Fruit fly (Drosophila melanogaster) whole organism, embryonic: ENCODE measurements around the gene CG18473.

Experiments
- Atf-2 ChIP-seq: fragments of 200-800 bp; sonication (Bioruptor generic); optimal IDR thresholded peaks from 2 replicates; lab custom pipeline; 2016; ENCODE audit warnings: missing biosample characterization, missing genetic modification characterization
- B-H1 ChIP-seq: fragments of 200-800 bp; sonication (Bioruptor generic); IDR thresholded peaks from 3 replicates; pipeline ENCODE4 v1.3.6; 2022; ENCODE audit warnings: missing biosample characterization, missing genetic modification characterization
- CG10274 ChIP-seq: fragments of 200-800 bp; sonication (Bioruptor generic); optimal IDR thresholded peaks from 3 replicates; lab custom pipeline; 2017; ENCODE audit warnings: missing biosample characterization, mild to moderate bottlenecking, missing genetic modification characterization
- CG11723 ChIP-seq: fragments of 200-800 bp; sonication (Bioruptor generic); optimal IDR thresholded peaks from 2 replicates; lab custom pipeline; 2017; ENCODE audit warnings: missing biosample characterization, mild to moderate bottlenecking, missing genetic modification characterization
- CG12104 ChIP-seq: fragments of 200-800 bp; sonication (Bioruptor generic); optimal IDR thresholded peaks from 3 replicates; lab custom pipeline; 2016; ENCODE audit warnings: missing biosample characterization, missing genetic modification characterization
- CG12236 ChIP-seq: fragments of 200-800 bp; sonication (Bioruptor generic); optimal IDR thresholded peaks from 2 replicates; lab custom pipeline; 2016; ENCODE audit warnings: missing biosample characterization, missing genetic modification characterization
- CG13296 ChIP-seq: fragments of 200-800 bp; sonication (Bioruptor generic); optimal IDR thresholded peaks from 3 replicates; lab custom pipeline; 2018; ENCODE audit warnings: missing biosample characterization, mild to moderate bottlenecking, missing genetic modification characterization
- CG13424 ChIP-seq: fragments of 200-800 bp; sonication (Bioruptor generic); optimal IDR thresholded peaks from 2 replicates; lab custom pipeline; 2019; ENCODE audit warnings: missing biosample characterization, mild to moderate bottlenecking, missing genetic modification characterization, moderate library complexity
- CG14050 ChIP-seq: fragments of 200-800 bp; sonication (Bioruptor generic); IDR thresholded peaks from 3 replicates; pipeline ENCODE4 v1.3.6; 2022; ENCODE audit warnings: missing biosample characterization, missing genetic modification characterization
- CG14710 ChIP-seq: fragments of 200-800 bp; sonication (Bioruptor generic); optimal IDR thresholded peaks from 3 replicates; lab custom pipeline; 2019; ENCODE audit warnings: missing biosample characterization, mild to moderate bottlenecking, missing genetic modification characterization, moderate library complexity
- CG1529 ChIP-seq: fragments of 200-800 bp; sonication (Bioruptor generic); optimal IDR thresholded peaks from 3 replicates; lab custom pipeline; 2018; ENCODE audit warnings: missing biosample characterization, missing genetic modification characterization
- CG17829 ChIP-seq: fragments of 200-800 bp; optimal IDR thresholded peaks from 2 replicates; lab custom pipeline; 2019; ENCODE audit warnings: missing biosample characterization, mild to moderate bottlenecking, missing genetic modification characterization, moderate library complexity
- CG1832 ChIP-seq: fragments of 200-800 bp; sonication (Bioruptor generic); optimal IDR thresholded peaks from 2 replicates; lab custom pipeline; 2017; ENCODE audit warnings: missing biosample characterization, mild to moderate bottlenecking, missing genetic modification characterization, inconsistent platforms
- CG18764 ChIP-seq: fragments of 200-800 bp; sonication (Bioruptor generic); optimal IDR thresholded peaks from 3 replicates; lab custom pipeline; 2016; ENCODE audit warnings: missing biosample characterization, missing genetic modification characterization
- CG32767 ChIP-seq: fragments of 200-800 bp; sonication (Bioruptor generic); IDR thresholded peaks from 2 replicates; pipeline ENCODE4 v1.3.6; 2022; ENCODE audit warnings: missing biosample characterization, missing genetic modification characterization
- CG4854 ChIP-seq: fragments of 200-800 bp; sonication (Bioruptor generic); optimal IDR thresholded peaks from 2 replicates; lab custom pipeline; 2016; ENCODE audit warnings: missing biosample characterization, missing genetic modification characterization, inconsistent platforms
- CG7556 ChIP-seq: fragments of 200-800 bp; sonication (Bioruptor generic); optimal IDR thresholded peaks from 2 replicates; lab custom pipeline; 2017; ENCODE audit warnings: missing biosample characterization, mild to moderate bottlenecking, missing genetic modification characterization
- CG7987 ChIP-seq: fragments of 200-800 bp; sonication (Bioruptor generic); optimal IDR thresholded peaks from 2 replicates; lab custom pipeline; 2018; ENCODE audit warnings: missing biosample characterization, mild to moderate bottlenecking, missing genetic modification characterization, moderate library complexity
- CoRest ChIP-seq: fragments of 200-800 bp; sonication (Bioruptor generic); optimal IDR thresholded peaks from 3 replicates; lab custom pipeline; 2018; ENCODE audit warnings: missing biosample characterization, mild to moderate bottlenecking, missing genetic modification characterization, moderate library complexity
- E2f2 ChIP-seq: fragments of 200-800 bp; sonication (Bioruptor generic); IDR thresholded peaks from 2 replicates; pipeline ENCODE4 v1.3.6; 2022; ENCODE audit warnings: missing biosample characterization, missing genetic modification characterization
- HmgZ ChIP-seq: fragments of 200-800 bp; sonication (Bioruptor generic); optimal IDR thresholded peaks from 2 replicates; lab custom pipeline; 2018; ENCODE audit warnings: missing biosample characterization, mild to moderate bottlenecking, missing genetic modification characterization
- Hr78 ChIP-seq, 2 experiments: fragments of 200-800 bp in 1 of 2; fragments of >200 bp in 1 of 2; sonication (Bioruptor generic) in 1 of 2; optimal IDR thresholded peaks; 2 replicates each; lab custom pipeline; 2017 to 2019; ENCODE audit warnings: missing biosample characterization in 2 of 2, missing genetic modification characterization in 2 of 2, mild to moderate bottlenecking in 1 of 2, moderate library complexity in 1 of 2
- Med ChIP-seq: fragments of 200-800 bp; sonication (Bioruptor generic); peaks from one replicate; lab custom pipeline; 2016; ENCODE audit warnings: missing biosample characterization, missing genetic modification characterization, mild to moderate bottlenecking, inconsistent platforms, moderate library complexity
- NC2α ChIP-seq: fragments of 200-800 bp; sonication (Bioruptor generic); optimal IDR thresholded peaks from 2 replicates; lab custom pipeline; 2016; ENCODE audit warnings: missing biosample characterization, missing genetic modification characterization
- Neu2 ChIP-seq: fragments of 200-800 bp; sonication (Bioruptor generic); optimal IDR thresholded peaks from 3 replicates; lab custom pipeline; 2016; ENCODE audit warnings: missing biosample characterization, missing genetic modification characterization, borderline replicate concordance
- Oaz ChIP-seq: fragments of 200-800 bp; sonication (Bioruptor generic); IDR thresholded peaks from 2 replicates; pipeline ENCODE4 v1.3.6; 2022; ENCODE audit warnings: missing biosample characterization, missing genetic modification characterization
- Ptx1 ChIP-seq: fragments of 200-800 bp; sonication (Bioruptor generic); IDR thresholded peaks from 2 replicates; pipeline ENCODE4 v1.3.6; 2022; ENCODE audit warnings: missing biosample characterization, missing genetic modification characterization
- Rx ChIP-seq: fragments of 200-800 bp; sonication (Bioruptor generic); IDR thresholded peaks from 2 replicates; pipeline ENCODE4 v1.3.6; 2022; ENCODE audit warnings: missing biosample characterization, missing genetic modification characterization
- Scr ChIP-seq: fragments of 200-800 bp; sonication (Bioruptor generic); IDR thresholded peaks from 2 replicates; pipeline ENCODE4 v1.3.6; 2022; ENCODE audit warnings: missing biosample characterization, missing genetic modification characterization; ENCODE audit not compliant: partially characterized antibody
- Tbp ChIP-seq: fragments of >200 bp; optimal IDR thresholded peaks from 2 replicates; lab custom pipeline; 2018; ENCODE audit warnings: missing biosample characterization, missing genetic modification characterization
- Vsx1 ChIP-seq: fragments of 200-800 bp; sonication (Bioruptor generic); optimal IDR thresholded peaks from 2 replicates; lab custom pipeline; 2017; ENCODE audit warnings: missing biosample characterization, mild to moderate bottlenecking, missing genetic modification characterization, missing genetic modification reagents
- Xrp1 ChIP-seq: fragments of 200-800 bp; sonication (Bioruptor generic); IDR thresholded peaks from 2 replicates; pipeline ENCODE4 v1.3.6; 2022; ENCODE audit warnings: missing biosample characterization, missing genetic modification characterization
- ac ChIP-seq: fragments of 200-800 bp; sonication (Bioruptor generic); optimal IDR thresholded peaks from 3 replicates; lab custom pipeline; 2017; ENCODE audit warnings: missing biosample characterization, mild to moderate bottlenecking, missing genetic modification characterization
- crol ChIP-seq: fragments of 200-800 bp; sonication (Bioruptor generic); IDR thresholded peaks from 2 replicates; pipeline ENCODE4 v1.3.6; 2022; ENCODE audit warnings: missing biosample characterization, missing genetic modification characterization
- dmrt99B ChIP-seq: fragments of 200-800 bp; sonication (Bioruptor generic); optimal IDR thresholded peaks from 2 replicates; lab custom pipeline; 2018; ENCODE audit warnings: missing biosample characterization, mild to moderate bottlenecking, missing genetic modification characterization, moderate library complexity
- emc ChIP-seq: fragments of 200-800 bp; sonication (Bioruptor generic); optimal IDR thresholded peaks from 2 replicates; lab custom pipeline; 2016; ENCODE audit warnings: missing biosample characterization, missing genetic modification characterization
- ems ChIP-seq: fragments of 200-800 bp; sonication (Bioruptor generic); optimal IDR thresholded peaks from 3 replicates; lab custom pipeline; 2016; ENCODE audit warnings: missing biosample characterization, missing genetic modification characterization
- eve ChIP-seq, 2 experiments: fragments of >200 bp; optimal IDR thresholded peaks; 2 replicates each; lab custom pipeline; 2017; ENCODE audit warnings: missing biosample characterization in 2 of 2, missing genetic modification characterization in 2 of 2
- ewg ChIP-seq: fragments of 200-800 bp; sonication (Bioruptor generic); optimal IDR thresholded peaks from 3 replicates; lab custom pipeline; 2017; ENCODE audit warnings: mild to moderate bottlenecking, missing biosample characterization, missing genetic modification reagents, missing genetic modification characterization
- fd3F ChIP-seq: fragments of 200-800 bp; sonication (Bioruptor generic); optimal IDR thresholded peaks from 2 replicates; lab custom pipeline; 2018; ENCODE audit warnings: missing biosample characterization, mild to moderate bottlenecking, missing genetic modification characterization, moderate library complexity
- gem ChIP-seq: fragments of 200-800 bp; sonication (Bioruptor generic); optimal IDR thresholded peaks from 2 replicates; lab custom pipeline; 2019; ENCODE audit warnings: missing biosample characterization, mild to moderate bottlenecking, missing genetic modification characterization, moderate library complexity
- ham ChIP-seq: fragments of 200-800 bp; sonication (Bioruptor generic); IDR thresholded peaks from 2 replicates; pipeline ENCODE4 v1.3.6; 2022; ENCODE audit warnings: missing biosample characterization, missing genetic modification characterization
- pzg ChIP-seq: fragments of 200-800 bp; sonication (Bioruptor generic); optimal IDR thresholded peaks from 3 replicates; lab custom pipeline; 2018; ENCODE audit warnings: missing biosample characterization, mild to moderate bottlenecking, missing genetic modification characterization, moderate library complexity
- rib ChIP-seq: fragments of 200-800 bp; sonication (Bioruptor generic); IDR thresholded peaks from 2 replicates; pipeline ENCODE4 v1.3.6; 2022; ENCODE audit warnings: missing biosample characterization, missing genetic modification characterization
- shn ChIP-seq: fragments of 200-800 bp; sonication (Bioruptor generic); optimal IDR thresholded peaks from 3 replicates; lab custom pipeline; 2016; ENCODE audit warnings: missing biosample characterization, missing genetic modification characterization
- sim ChIP-seq: fragments of 200-800 bp; sonication (Bioruptor generic); IDR thresholded peaks from 2 replicates; pipeline ENCODE4 v1.3.6; 2022; ENCODE audit warnings: missing biosample characterization, missing genetic modification characterization
- slou ChIP-seq: fragments of 200-800 bp; sonication (Bioruptor generic); optimal IDR thresholded peaks from 3 replicates; lab custom pipeline; 2016; ENCODE audit warnings: missing biosample characterization, missing genetic modification characterization
- sr ChIP-seq: fragments of 200-800 bp; sonication (Bioruptor generic); IDR thresholded peaks from 3 replicates; pipeline ENCODE4 v1.3.6; 2022; ENCODE audit warnings: missing biosample characterization, missing genetic modification characterization
- stwl ChIP-seq: fragments of 200-800 bp; sonication (Bioruptor generic); optimal IDR thresholded peaks from 3 replicates; lab custom pipeline; 2018; ENCODE audit warnings: missing biosample characterization, mild to moderate bottlenecking, missing genetic modification characterization, moderate library complexity
- z ChIP-seq: fragments of 200-800 bp; sonication (Bioruptor generic); IDR thresholded peaks from 3 replicates; pipeline ENCODE4 v1.3.6; 2022; ENCODE audit warnings: missing biosample characterization, missing genetic modification characterization
- zf30C ChIP-seq: fragments of 200-800 bp; sonication (Bioruptor generic); optimal IDR thresholded peaks from 3 replicates; lab custom pipeline; 2018; ENCODE audit warnings: missing biosample characterization, mild to moderate bottlenecking, missing genetic modification characterization
- zfh2 ChIP-seq: fragments of 200-800 bp; sonication (Bioruptor generic); optimal IDR thresholded peaks from 2 replicates; lab custom pipeline; 2016; ENCODE audit warnings: missing biosample characterization, missing genetic modification characterization

CG18473 gene

DNA sequence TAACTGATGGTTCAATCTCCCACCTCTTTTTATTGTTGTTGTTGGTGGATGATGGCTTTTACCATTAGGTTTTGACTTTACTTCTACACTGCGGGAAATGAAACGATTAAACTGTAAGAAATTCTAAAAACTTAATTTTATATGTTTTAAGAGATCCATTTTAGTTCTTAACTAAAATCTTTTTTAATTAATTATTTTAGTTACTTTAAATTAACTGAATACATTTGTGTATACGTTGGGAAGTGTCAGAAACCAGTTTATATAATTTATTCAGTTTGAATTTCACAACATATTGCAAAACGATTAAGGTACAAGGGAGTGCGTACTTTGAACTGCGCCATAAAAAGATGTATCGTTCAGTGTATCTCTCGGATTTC is 9.8 kb upstream of the CG18473 start (continued):
- peak; percentile 93 for TF ChIP-seq CG17829 (tag; lab: Kevin White, UChicago)
- TF ChIP-seq Oaz (GFP tag; lab: Robert Waterston, UW), result no peak
- TF ChIP-seq Scr (GFP tag; lab: Robert Waterston, UW), result no peak
- peak; percentile 92 for TF ChIP-seq CG14710 (tag; lab: Kevin White, UChicago)
- no peak for TF ChIP-seq stwl
- peak; percentile 48 for TF ChIP-seq slou
- TF ChIP-seq CG13424 (tag; lab: Kevin White, UChicago), result peak; percentile 90
- TF ChIP-seq fd3F (GFP tag; lab: Kevin White, UChicago), result peak; percentile 83
- no peak for TF ChIP-seq Hr78 (GFP tag; optimal IDR thresholded peaks at IDR 0.05; lab: Kevin White, UChicago)
- TF ChIP-seq CG18764 (GFP tag; lab: Kevin White, UChicago), result peak; percentile 81
- TF ChIP-seq Med (GFP tag; lab: Kevin White, UChicago), result peak; percentile 85
- TF ChIP-seq rib (GFP tag; lab: Robert Waterston, UW), result no peak
- TF ChIP-seq pzg (GFP tag; lab: Kevin White, UChicago), result no peak
- peak; percentile 93 for TF ChIP-seq CoRest (tag; lab: Kevin White, UChicago)
- no peak for TF ChIP-seq B-H1
- no peak for TF ChIP-seq Xrp1
- no peak for TF ChIP-seq E2f2 (GFP tag; lab: Robert Waterston, UW)
- TF ChIP-seq ham (GFP tag; lab: Robert Waterston, UW), result no peak
- no peak for TF ChIP-seq Ptx1 (GFP tag; lab: Robert Waterston, UW)
- no peak for TF ChIP-seq sim (GFP tag; lab: Robert Waterston, UW)
- TF ChIP-seq ems (GFP tag; lab: Kevin White, UChicago), result peak; percentile 67
- TF ChIP-seq sr (GFP tag; lab: Robert Waterston, UW), result no peak
- TF ChIP-seq z (GFP tag; lab: Robert Waterston, UW), result no peak
- TF ChIP-seq CG13296 (GFP tag; lab: Kevin White, UChicago), result peak; percentile 77
- TF ChIP-seq Neu2 (GFP tag; lab: Kevin White, UChicago), result no peak
- TF ChIP-seq Tbp (GFP tag; lab: Kevin White, UChicago), result no peak
- peak; percentile 49 for TF ChIP-seq Atf-2 (GFP tag; lab: Kevin White, UChicago)
- peak; percentile 94 for TF ChIP-seq dmrt99B (tag; lab: Kevin White, UChicago)
- TF ChIP-seq crol (GFP tag; lab: Robert Waterston, UW), result no peak
- peak; percentile 61 for TF ChIP-seq CG11723 (GFP tag; lab: Kevin White, UChicago)
- TF ChIP-seq NC2α, result no peak
- TF ChIP-seq eve (GFP tag; optimal IDR thresholded peaks at IDR 0.05; lab: Kevin White, UChicago), result peak in 1 of 2 experiments; percentile 91
- TF ChIP-seq CG14050 (GFP tag; lab: Robert Waterston, UW), result no peak
- no peak for TF ChIP-seq emc
- TF ChIP-seq CG1529 (GFP tag; lab: Kevin White, UChicago), result peak; percentile 72
- TF ChIP-seq CG7556 (GFP tag; lab: Kevin White, UChicago), result peak; percentile 94
- peak; percentile 87 for TF ChIP-seq CG12104
- TF ChIP-seq gem (tag; lab: Kevin White, UChicago), result peak; percentile 96
- TF ChIP-seq CG10274 (GFP tag; lab: Kevin White, UChicago), result peak; percentile 54
- TF ChIP-seq CG7987, result peak; percentile 42
- peak; percentile 1 for TF ChIP-seq zfh2 (GFP tag; lab: Kevin White, UChicago)
- TF ChIP-seq ac (GFP tag; lab: Kevin White, UChicago), result no peak
- TF ChIP-seq CG12236 (GFP tag; lab: Kevin White, UChicago), result no peak
- TF ChIP-seq CG1832 (GFP tag; lab: Kevin White, UChicago), result no peak
- peak; percentile 67 for TF ChIP-seq zf30C (GFP tag; lab: Kevin White, UChicago)
- peak; percentile 50 for TF ChIP-seq CG4854
- peak; percentile 81 for TF ChIP-seq Vsx1 (GFP tag; lab: Kevin White, UChicago)
- TF ChIP-seq HmgZ (tag; lab: Kevin White, UChicago), result peak; percentile 27
- no peak for TF ChIP-seq shn
- TF ChIP-seq Rx (GFP tag; lab: Robert Waterston, UW), result no peak
- TF ChIP-seq CG32767 (GFP tag; lab: Robert Waterston, UW), result no peak
- TF ChIP-seq ewg (GFP tag; lab: Kevin White, UChicago), result peak; percentile 59
